Worm (Caenorhabditis elegans) whole organism, L4 larva: Measurements from ENCODE around the gene F53F1.4.
A peak's percentile ranks its signal among the peaks of the same experiment; 100 is the strongest.

Experiments
- F10B5.3 ChIP-seq: sonication (generic microtip); optimal IDR thresholded peaks from 2 replicates; lab custom pipeline; 2016; ENCODE audit warnings: mild to moderate bottlenecking, missing genetic modification characterization, missing compliant biosample characterization
- F37D6.2 ChIP-seq: sonication (generic microtip); optimal IDR thresholded peaks from 2 replicates; lab custom pipeline; 2016; ENCODE audit warnings: mild to moderate bottlenecking, missing genetic modification characterization, missing compliant biosample characterization
- F44E2.7 ChIP-seq: fragments of 200-800 bp; sonication (Bioruptor generic); IDR thresholded peaks from 2 replicates; pipeline ENCODE4 v2.1.2; 2022; ENCODE audit warnings: missing genetic modification characterization, missing compliant biosample characterization
- T20F7.1 ChIP-seq: fragments of 200-800 bp; sonication (Bioruptor generic); optimal IDR thresholded peaks from 2 replicates; lab custom pipeline; 2018; ENCODE audit warnings: mild to moderate bottlenecking, missing genetic modification characterization, missing compliant biosample characterization
- T26A8.4 ChIP-seq: fragments of 200-800 bp; sonication (Bioruptor generic); IDR thresholded peaks from 2 replicates; pipeline ENCODE4 v1.3.6; 2022; ENCODE audit warnings: missing genetic modification characterization, missing compliant biosample characterization
- Y48G9A.11 ChIP-seq: fragments of 200-800 bp; sonication (Bioruptor generic); IDR thresholded peaks from 2 replicates; pipeline ENCODE4 v1.3.6; 2022; ENCODE audit warnings: missing genetic modification reagents, missing genetic modification characterization, missing compliant biosample characterization
- ZK546.5 ChIP-seq, 2 experiments: sonication (generic microtip); optimal IDR thresholded peaks; 2 replicates each; lab custom pipeline; 2017; ENCODE audit warnings: missing biosample characterization in 2 of 2, missing genetic modification characterization in 2 of 2
- aha-1 ChIP-seq: fragments of 150-350 bp; peaks from one replicate; lab custom pipeline; 2014; ENCODE audit warnings: missing biosample characterization, missing genetic modification characterization
- aly-2 ChIP-seq: sonication (generic microtip); optimal IDR thresholded peaks from 2 replicates; lab custom pipeline; 2018; ENCODE audit warnings: missing biosample characterization, missing genetic modification characterization
- attf-4 ChIP-seq: sonication (generic microtip); optimal IDR thresholded peaks from 3 replicates; lab custom pipeline; 2017; ENCODE audit warnings: missing biosample characterization, missing genetic modification characterization
- ceh-28 ChIP-seq: fragments of 150-350 bp; optimal IDR thresholded peaks from 2 replicates; lab custom pipeline; 2014; ENCODE audit warnings: missing biosample characterization, missing genetic modification reagents, missing genetic modification characterization
- ceh-44 ChIP-seq: fragments of 200-800 bp; sonication (Bioruptor generic); IDR thresholded peaks from 2 replicates; pipeline ENCODE4 v1.3.6; 2022; ENCODE audit warnings: missing genetic modification reagents, missing genetic modification characterization, missing compliant biosample characterization
- ces-1 ChIP-seq: fragments of 150-350 bp; sonication (generic microtip); optimal IDR thresholded peaks from 4 replicates; lab custom pipeline; 2014; ENCODE audit warnings: missing biosample characterization, missing genetic modification reagents, missing genetic modification characterization
- cey-2 ChIP-seq: sonication (generic microtip); optimal IDR thresholded peaks from 3 replicates; lab custom pipeline; 2017; ENCODE audit warnings: missing genetic modification characterization, mild to moderate bottlenecking, missing compliant biosample characterization, antibody characterized with exemption, borderline replicate concordance; ENCODE audit not compliant: insufficient read depth
- dmd-8 ChIP-seq: fragments of 200-800 bp; sonication (Bioruptor generic); IDR thresholded peaks from 2 replicates; pipeline ENCODE4 v1.3.6; 2022; ENCODE audit warnings: missing genetic modification characterization, missing compliant biosample characterization
- dpl-1 ChIP-seq: fragments of 150-350 bp; optimal IDR thresholded peaks from 2 replicates; lab custom pipeline; 2014; ENCODE audit warnings: missing biosample characterization, missing genetic modification reagents, missing genetic modification characterization
- egl-43 ChIP-seq: fragments of 200-800 bp; sonication (Bioruptor generic); IDR thresholded peaks from 2 replicates; pipeline ENCODE4 v1.3.6; 2022; ENCODE audit warnings: missing genetic modification reagents, missing genetic modification characterization, missing compliant biosample characterization
- jun-1 ChIP-seq: fragments of 150-350 bp; optimal IDR thresholded peaks from 2 replicates; lab custom pipeline; 2014; ENCODE audit warnings: missing biosample characterization, missing genetic modification reagents, missing genetic modification characterization
- lin-13 ChIP-seq: fragments of 150-350 bp; optimal IDR thresholded peaks from 2 replicates; lab custom pipeline; 2014; ENCODE audit warnings: missing biosample characterization, missing genetic modification reagents, missing genetic modification characterization
- lin-38 ChIP-seq: fragments of 200-800 bp; sonication (Bioruptor generic); IDR thresholded peaks from 2 replicates; pipeline ENCODE4 v1.3.6; 2022; ENCODE audit warnings: missing genetic modification reagents, missing genetic modification characterization, missing compliant biosample characterization
- lin-39 ChIP-seq: fragments of 150-350 bp; optimal IDR thresholded peaks from 2 replicates; lab custom pipeline; 2014; ENCODE audit warnings: missing biosample characterization, missing genetic modification reagents, missing genetic modification characterization
- lir-3 ChIP-seq: sonication (generic microtip); optimal IDR thresholded peaks from 2 replicates; lab custom pipeline; 2016; ENCODE audit warnings: mild to moderate bottlenecking, missing genetic modification characterization, missing compliant biosample characterization
- mep-1 ChIP-seq: fragments of 150-350 bp; sonication (generic microtip); optimal IDR thresholded peaks from 3 replicates; lab custom pipeline; 2014; ENCODE audit warnings: missing biosample characterization, missing genetic modification characterization
- mes-2 ChIP-seq: sonication (generic microtip); optimal IDR thresholded peaks from 2 replicates; lab custom pipeline; 2016; ENCODE audit warnings: missing genotype, mild to moderate bottlenecking, missing genetic modification characterization, missing compliant biosample characterization; ENCODE audit not compliant: poor library complexity, severe bottlenecking
- nhr-11 ChIP-seq: fragments of 150-350 bp; optimal IDR thresholded peaks from 2 replicates; lab custom pipeline; 2014; ENCODE audit warnings: missing biosample characterization, missing genetic modification characterization
- nhr-41 ChIP-seq: fragments of 200-800 bp; sonication (Bioruptor generic); IDR thresholded peaks from 2 replicates; pipeline ENCODE4 v1.3.6; 2022; ENCODE audit warnings: missing genetic modification reagents, missing genetic modification characterization, missing compliant biosample characterization
- nhr-42 ChIP-seq: fragments of 200-800 bp; sonication (Bioruptor generic); IDR thresholded peaks from 2 replicates; pipeline ENCODE4 v1.3.6; 2022; ENCODE audit warnings: missing genetic modification characterization, missing compliant biosample characterization
- nhr-48 ChIP-seq: sonication (generic microtip); optimal IDR thresholded peaks from 2 replicates; lab custom pipeline; 2016; ENCODE audit warnings: mild to moderate bottlenecking, missing genetic modification characterization, missing compliant biosample characterization
- nhr-6 ChIP-seq: fragments of 150-350 bp; optimal IDR thresholded peaks from 2 replicates; lab custom pipeline; 2014; ENCODE audit warnings: missing biosample characterization, missing genetic modification characterization
- nhr-77 ChIP-seq: fragments of 150-350 bp; optimal IDR thresholded peaks from 2 replicates; lab custom pipeline; 2014; ENCODE audit warnings: missing biosample characterization, missing genetic modification characterization
- set-16 ChIP-seq: fragments of 200-800 bp; sonication (Bioruptor generic); IDR thresholded peaks from 2 replicates; pipeline ENCODE4 v1.3.6; 2022; ENCODE audit warnings: missing genetic modification reagents, missing genetic modification characterization, missing compliant biosample characterization
- snpc-1.2 ChIP-seq: fragments of 200-800 bp; sonication (Bioruptor generic); IDR thresholded peaks from 2 replicates; pipeline ENCODE4 v1.3.6; 2022; ENCODE audit warnings: missing genetic modification reagents, missing genetic modification characterization, missing compliant biosample characterization
- spr-1 ChIP-seq: sonication (generic microtip); optimal IDR thresholded peaks from 2 replicates; lab custom pipeline; 2016; ENCODE audit warnings: mild to moderate bottlenecking, missing genetic modification characterization, missing compliant biosample characterization
- tra-1 ChIP-seq: fragments of 200-800 bp; sonication (Bioruptor generic); IDR thresholded peaks from 2 replicates; pipeline ENCODE4 v1.3.6; 2022; ENCODE audit warnings: missing genetic modification reagents, missing genetic modification characterization, missing compliant biosample characterization
- unc-62 ChIP-seq, 3 experiments: fragments of 150-350 bp in 1 of 3; sonication (generic microtip); optimal IDR thresholded peaks in 2 of 3; peaks in 1 of 3; 1 replicate in 1 of 3; 2 replicates in 2 of 3; lab custom pipeline; 2014 to 2017; ENCODE audit warnings: missing biosample characterization in 3 of 3, missing genetic modification characterization in 3 of 3, missing genetic modification reagents in 3 of 3, missing genotype in 1 of 3
- vab-7 ChIP-seq: fragments of 200-800 bp; sonication (Bioruptor generic); IDR thresholded peaks from 2 replicates; pipeline ENCODE4 v1.3.6; 2022; ENCODE audit warnings: missing genetic modification reagents, missing genetic modification characterization, missing compliant biosample characterization
- zfp-2 ChIP-seq: sonication (generic microtip); optimal IDR thresholded peaks from 2 replicates; lab custom pipeline; 2016; ENCODE audit warnings: mild to moderate bottlenecking, missing genetic modification characterization, missing compliant biosample characterization
- zip-11 ChIP-seq: fragments of 200-800 bp; sonication (Bioruptor generic); IDR thresholded peaks from 2 replicates; pipeline ENCODE4 v1.3.6; 2022; ENCODE audit warnings: missing genetic modification characterization, missing compliant biosample characterization

F53F1.4 gene

ce11 chrV:13428660-13429059 lies 17.8 kb downstream of the F53F1.4 start, which contains the start of gene srd-19:
Gene srd-19 (minus strand): TSS chrV:13428760.
- TF ChIP-seq T20F7.1 (GFP tag; lab: Kevin White, UChicago) (no peak), nhr-11 (tag; lab: Kevin White, UChicago) (no peak), ceh-28 (no peak), egl-43 (no peak), attf-4 (tag; lab: Kevin White, UChicago) (no peak), jun-1 (tag; lab: Kevin White, UChicago) (no peak)

ce11 chrV:13432364-13432763 lies 21.5 kb downstream of the F53F1.4 start, which contains the start of gene srd-17:
Gene srd-17 (minus strand): TSS chrV:13432714.
- TF ChIP-seq cey-2 (tag; lab: Kevin White, UChicago) (no peak), aha-1 (tag; lab: Kevin White, UChicago) (peak; percentile 97)

ce11 chrV:13437473-13438074 lies 26.7 kb downstream of the F53F1.4 start, which contains the start of gene mes-4:
Gene mes-4 (minus strand): TSS chrV:13437545.
- TF ChIP-seq dpl-1 (GFP tag; lab: Kevin White, UChicago): peak; percentile 53
- peak in 1 of 2 experiments; percentile 78 for TF ChIP-seq unc-62 (GFP tag; optimal IDR thresholded peaks at IDR 0.05 in 1 of 2; lab: Kevin White, UChicago)
- TF ChIP-seq unc-62 (tag; optimal IDR thresholded peaks at IDR 0.05; lab: Kevin White, UChicago): no peak
- no peak for TF ChIP-seq Y48G9A.11
- TF ChIP-seq T20F7.1 (GFP tag; lab: Kevin White, UChicago): peak; percentile 87
- TF ChIP-seq vab-7 (GFP tag; lab: Robert Waterston, UW): no peak

ce11 chrV:13440290-13440689 lies 29.4 kb downstream of the F53F1.4 start:
- TF ChIP-seq lin-38 (GFP tag; lab: Robert Waterston, UW): peak; percentile 34; the same call in 1 of the 2 replicates
- TF ChIP-seq, all 104 proteins: peak for 1; not testable (repeated sequence) for 103

ce11 chrV:13441661-13442060 lies 30.8 kb downstream of the F53F1.4 start, which contains the start of gene col-162:
Gene col-162 (plus strand): TSS chrV:13441961.
- TF ChIP-seq ces-1 (GFP tag; lab: Kevin White, UChicago) (no peak), aly-2 (tag; lab: Kevin White, UChicago) (no peak), tra-1 (GFP tag; lab: Robert Waterston, UW) (no peak), zip-11 (GFP tag; lab: Robert Waterston, UW) (no peak), lin-13 (GFP tag; lab: Kevin White, UChicago) (no peak), F10B5.3 (tag; lab: Kevin White, UChicago) (no peak), lir-3 (tag; lab: Kevin White, UChicago) (no peak), ZK546.5 (tag; optimal IDR thresholded peaks at IDR 0.05; lab: Kevin White, UChicago) (no peak), set-16 (GFP tag; lab: Robert Waterston, UW) (no peak), nhr-42 (no peak), unc-62 (GFP tag; optimal IDR thresholded peaks at IDR 0.05 in 1 of 2; lab: Kevin White, UChicago) (no peak), unc-62 (tag; optimal IDR thresholded peaks at IDR 0.05; lab: Kevin White, UChicago) (no peak)

ce11 chrV:13442819-13443218 lies 31.9 kb downstream of the F53F1.4 start:
- TF ChIP-seq set-16 (GFP tag; lab: Robert Waterston, UW) (peak; percentile 98), mep-1 (tag; lab: Kevin White, UChicago) (no peak), F44E2.7 (GFP tag; lab: Robert Waterston, UW) (0 out of 2 replicates have a peak, but pooled peaks have one; percentile 25), mes-2 (no peak), lin-13 (GFP tag; lab: Kevin White, UChicago) (no peak), nhr-41 (GFP tag; lab: Robert Waterston, UW) (no peak), lin-39 (tag; lab: Kevin White, UChicago) (no peak), dmd-8 (GFP tag; lab: Robert Waterston, UW) (0 out of 2 replicates have a peak, but pooled peaks have one; percentile 40), F10B5.3 (tag; lab: Kevin White, UChicago) (no peak), lin-38 (GFP tag; lab: Robert Waterston, UW) (peak; percentile 22; the same call in 1 of the 2 replicates), unc-62 (GFP tag; optimal IDR thresholded peaks at IDR 0.05 in 1 of 2; lab: Kevin White, UChicago) (no peak), unc-62 (tag; optimal IDR thresholded peaks at IDR 0.05; lab: Kevin White, UChicago) (no peak), F37D6.2 (tag; lab: Kevin White, UChicago) (no peak), zip-11 (GFP tag; lab: Robert Waterston, UW) (no peak), T26A8.4 (GFP tag; lab: Robert Waterston, UW) (0 out of 2 replicates have a peak, but pooled peaks have one; percentile 44), spr-1 (no peak), nhr-77 (tag; lab: Kevin White, UChicago) (no peak), zfp-2 (tag; lab: Kevin White, UChicago) (no peak), snpc-1.2 (GFP tag; lab: Robert Waterston, UW) (peak; percentile 38; the same call in 1 of the 2 replicates), ceh-28 (no peak), nhr-48 (tag; lab: Kevin White, UChicago) (no peak), ceh-44 (no peak), nhr-6 (no peak), aly-2 (tag; lab: Kevin White, UChicago) (no peak), vab-7 (GFP tag; lab: Robert Waterston, UW) (no peak)
